Fruit fly (Drosophila melanogaster) whole organism, larva: Measurements from ENCODE around the gene CG44869.

Experiments used
- noc ChIP-seq: fragments of 200-800 bp; sonication (Bioruptor generic); optimal IDR thresholded peaks from 3 replicates; lab custom pipeline; 2019; ENCODE audit warnings: missing biosample characterization, mild to moderate bottlenecking, missing genetic modification characterization, moderate library complexity

Gene CG44869

dm6 chr2L:15418261-15418660 is at the start of gene CG44869:
Gene CG44869 (minus strand): TSS chr2L:15418361.
- no peak for TF ChIP-seq noc (tag; lab: Kevin White, UChicago)

- no peak for TF ChIP-seq noc (tag; lab: Kevin White, UChicago)
Observed at dm6 chr2L:15465932-15466331, 47.8 kb upstream of the CG44869 start.

- TF ChIP-seq noc (tag; lab: Kevin White, UChicago), result no peak
Observed at dm6 chr2L:15465121-15465520, 47.0 kb upstream of the CG44869 start.

dm6 chr2L:15463515-15463914 is 45.4 kb upstream of the CG44869 start:
- TF ChIP-seq noc (tag; lab: Kevin White, UChicago), result no peak

dm6 chr2L:15462998-15463397 is 44.8 kb upstream of the CG44869 start:
- TF ChIP-seq noc (tag; lab: Kevin White, UChicago), result no peak

- TF ChIP-seq noc (tag; lab: Kevin White, UChicago), result no peak
Observed at dm6 chr2L:15458919-15459318, 40.8 kb upstream of the CG44869 start.

- TF ChIP-seq noc (tag; lab: Kevin White, UChicago), result no peak
Observed at dm6 chr2L:15458076-15458475, 39.9 kb upstream of the CG44869 start.

- no peak for TF ChIP-seq noc (tag; lab: Kevin White, UChicago)
Observed at dm6 chr2L:15441852-15442549, 23.8 kb upstream of the CG44869 start.

- TF ChIP-seq noc (tag; lab: Kevin White, UChicago), result no peak
Observed at dm6 chr2L:15438957-15439356, 20.8 kb upstream of the CG44869 start.

dm6 chr2L:15435655-15436265 is 17.6 kb upstream of the CG44869 start:
- TF ChIP-seq noc (tag; lab: Kevin White, UChicago), result no peak

- no peak for TF ChIP-seq noc (tag; lab: Kevin White, UChicago)
Observed at dm6 chr2L:15434910-15435309, 16.7 kb upstream of the CG44869 start.

- no peak for TF ChIP-seq noc (tag; lab: Kevin White, UChicago)
Observed at dm6 chr2L:15433009-15433408, 14.8 kb upstream of the CG44869 start, which contains the start of gene CG4161. Gene CG4161 (plus strand): TSS chr2L:15433309.

- TF ChIP-seq noc (tag; lab: Kevin White, UChicago), result no peak
Observed at dm6 chr2L:15432260-15432659, 14.1 kb upstream of the CG44869 start.

- TF ChIP-seq noc (tag; lab: Kevin White, UChicago), result no peak
Observed at dm6 chr2L:15429671-15430070, 11.5 kb upstream of the CG44869 start.

dm6 chr2L:15426736-15427222 is 8.6 kb upstream of the CG44869 start:
- TF ChIP-seq noc (tag; lab: Kevin White, UChicago), result no peak

dm6 chr2L:15425530-15426308 is 7.6 kb upstream of the CG44869 start, which contains the start of gene wor:
Gene wor (minus strand): TSS chr2L:15425580.
- no peak for TF ChIP-seq noc (tag; lab: Kevin White, UChicago)
